Worm (Caenorhabditis elegans): ENCODE data around the gene thn-2.

Gene thn-2

DNA sequence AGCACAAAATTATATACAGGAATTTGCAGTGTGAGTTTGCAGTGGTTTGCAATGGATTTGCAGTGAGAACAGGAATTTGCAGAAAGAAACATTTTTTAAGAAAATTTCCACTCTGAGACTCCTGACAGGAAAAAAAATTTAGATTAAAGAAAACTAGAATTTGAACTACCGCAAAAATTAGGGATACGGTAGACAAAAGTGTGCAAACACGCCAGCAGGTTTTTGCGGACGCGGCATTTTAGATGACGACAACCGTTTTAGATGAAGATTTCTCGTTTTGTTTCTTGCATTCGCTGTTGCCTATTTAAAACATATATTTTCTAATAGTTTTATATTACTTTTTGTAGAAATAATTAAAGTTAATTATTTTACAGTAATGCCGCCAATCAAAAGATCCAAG lies 11.1 kb upstream of the thn-2 start, which contains the start of gene wdr-46 (continued):
- TF ChIP-seq ceh-90 (tag; optimal IDR thresholded peaks at IDR 0.05) (peak; percentile 47), aha-1 (tag; optimal IDR thresholded peaks at IDR 0.05) (no peak), mab-9 (GFP tag; IDR thresholded peaks at IDR 0.05) (peak; percentile 70; the same call in 1 of the 2 replicates), unc-30 (tag; optimal IDR thresholded peaks at IDR 0.05) (no peak), elt-3 (tag; optimal IDR thresholded peaks at IDR 0.05) (peak in 3 of 6 experiments; percentile 56 to 83 (median 66)), egl-13 (tag; optimal IDR thresholded peaks at IDR 0.05) (peak; percentile 78), lin-15B (tag; optimal IDR thresholded peaks at IDR 0.05) (peak; percentile 71), unc-62 (GFP tag; optimal IDR thresholded peaks at IDR 0.05) (no peak), rnt-1 (tag; optimal IDR thresholded peaks at IDR 0.05) (peak; percentile 90), irx-1 (tag; optimal IDR thresholded peaks at IDR 0.05) (peak; percentile 63), mdl-1 (tag; optimal IDR thresholded peaks at IDR 0.05) (peak in 1 of 2 experiments; percentile 79), sptf-1 (tag; optimal IDR thresholded peaks at IDR 0.05) (no peak), fkh-10 (GFP tag; optimal IDR thresholded peaks at IDR 0.05) (peak; percentile 48), unc-86 (tag; optimal IDR thresholded peaks at IDR 0.05) (peak; percentile 86), F16B12.6 (tag; optimal IDR thresholded peaks at IDR 0.05) (peak; percentile 98), nhr-76 (tag; optimal IDR thresholded peaks at IDR 0.05) (no peak), nhr-12 (tag; optimal IDR thresholded peaks at IDR 0.05) (no peak), C16A3.4 (tag; optimal IDR thresholded peaks at IDR 0.05) (peak; percentile 87), sox-4 (tag; optimal IDR thresholded peaks at IDR 0.05) (peak; percentile 45), elt-2 (tag; optimal IDR thresholded peaks at IDR 0.05) (no peak), ceh-63 (GFP tag; optimal IDR thresholded peaks at IDR 0.05) (no peak), nhr-237 (tag; optimal IDR thresholded peaks at IDR 0.05) (peak; percentile 62), skn-1 (tag; optimal IDR thresholded peaks at IDR 0.05) (peak; percentile 88), aly-2 (tag; optimal IDR thresholded peaks at IDR 0.05) (peak; percentile 72), mep-1 (tag; optimal IDR thresholded peaks at IDR 0.05) (peak; percentile 93), fkh-8 (tag; optimal IDR thresholded peaks at IDR 0.05) (peak; percentile 65), hlh-17 (GFP tag; optimal IDR thresholded peaks at IDR 0.05; ENCODE audit: borderline replicate concordance) (no peak), unc-98 (GFP tag; IDR thresholded peaks at IDR 0.05) (peak; percentile 11; the same call in 1 of the 2 replicates), tlp-1 (tag; optimal IDR thresholded peaks at IDR 0.05) (no peak), hlh-4 (tag; optimal IDR thresholded peaks at IDR 0.05) (no peak), nhr-90 (tag; optimal IDR thresholded peaks at IDR 0.05; ENCODE audit: poor library complexity) (peak; percentile 88), ama-1 (optimal IDR thresholded peaks at IDR 0.05) (peak; percentile 10), ceh-8 (GFP tag; optimal IDR thresholded peaks at IDR 0.05) (peak; percentile 76), sup-37 (GFP tag; optimal IDR thresholded peaks at IDR 0.05) (peak; percentile 38), pag-3 (tag; optimal IDR thresholded peaks at IDR 0.05; ENCODE audit: borderline replicate concordance, insufficient read depth) (no peak), lin-14 (GFP tag; optimal IDR thresholded peaks at IDR 0.05) (peak; percentile 82), ceh-88 (GFP tag; IDR thresholded peaks at IDR 0.05) (peak; percentile 63), Y116A8C.19 (tag; optimal IDR thresholded peaks at IDR 0.05; ENCODE audit: borderline replicate concordance) (no peak), mef-2 (tag; optimal IDR thresholded peaks at IDR 0.05) (no peak), nhr-77 (tag; optimal IDR thresholded peaks at IDR 0.05) (peak; percentile 60), lin-39 (tag; optimal IDR thresholded peaks at IDR 0.05) (peak; percentile 83), hpl-2 (GFP tag; optimal IDR thresholded peaks at IDR 0.05) (no peak), blmp-1 (tag; optimal IDR thresholded peaks at IDR 0.05) (no peak), nhr-28 (tag; optimal IDR thresholded peaks at IDR 0.05) (no peak), zag-1 (tag; optimal IDR thresholded peaks at IDR 0.05) (peak; percentile 11), nhr-84 (tag; optimal IDR thresholded peaks at IDR 0.05) (no peak), zip-4 (GFP tag; optimal IDR thresholded peaks at IDR 0.05) (peak; percentile 57), unc-130 (tag; optimal IDR thresholded peaks at IDR 0.05) (peak; percentile 93), lsy-2 (tag; optimal IDR thresholded peaks at IDR 0.05) (peak; percentile 100), C34B4.2 (tag; optimal IDR thresholded peaks at IDR 0.05) (no peak), ceh-82 (tag; optimal IDR thresholded peaks at IDR 0.05) (peak; percentile 84 to 89 (median 87)), lin-13 (GFP tag; optimal IDR thresholded peaks at IDR 0.05) (peak; percentile 68), snpc-4 (tag; optimal IDR thresholded peaks at IDR 0.05) (peak; percentile 70)
